Fruit fly (Drosophila melanogaster) whole organism, embryonic: ENCODE results near the gene CG4393.

Experiments
- Abd-B ChIP-seq: fragments of 200-800 bp; sonication (Bioruptor generic); optimal IDR thresholded peaks from 2 replicates; lab custom pipeline; 2018; ENCODE audit warnings: missing biosample characterization, mild to moderate bottlenecking, missing genetic modification characterization, moderate library complexity
- Asciz ChIP-seq: fragments of 200-800 bp; sonication (Bioruptor generic); optimal IDR thresholded peaks from 2 replicates; lab custom pipeline; 2017; ENCODE audit warnings: missing biosample characterization, mild to moderate bottlenecking, missing genetic modification characterization, missing genetic modification reagents
- Bgb ChIP-seq: fragments of 200-800 bp; sonication (Bioruptor generic); IDR thresholded peaks from 2 replicates; pipeline ENCODE4 v1.3.6; 2022; ENCODE audit warnings: missing biosample characterization, missing genetic modification characterization; ENCODE audit not compliant: partially characterized antibody
- CG1024 ChIP-seq: fragments of 200-800 bp; sonication (Bioruptor generic); IDR thresholded peaks from 2 replicates; pipeline ENCODE4 v1.3.6; 2022; ENCODE audit warnings: missing biosample characterization, missing genetic modification characterization
- CG10366 ChIP-seq: fragments of 200-800 bp; sonication (Bioruptor generic); IDR thresholded peaks from 2 replicates; pipeline ENCODE4 v1.3.6; 2022; ENCODE audit warnings: missing biosample characterization, missing genetic modification characterization
- CG10462 ChIP-seq: fragments of 200-800 bp; sonication (Bioruptor generic); optimal IDR thresholded peaks from 2 replicates; lab custom pipeline; 2016; ENCODE audit warnings: missing biosample characterization, missing genetic modification characterization
- CG12391 ChIP-seq: fragments of 200-800 bp; sonication (Bioruptor generic); optimal IDR thresholded peaks from 3 replicates; lab custom pipeline; 2018; ENCODE audit warnings: missing biosample characterization, mild to moderate bottlenecking, missing genetic modification characterization, moderate library complexity
- CG13894 ChIP-seq: fragments of 200-800 bp; sonication (Bioruptor generic); optimal IDR thresholded peaks from 3 replicates; lab custom pipeline; 2018; ENCODE audit warnings: missing biosample characterization, mild to moderate bottlenecking, missing genetic modification characterization, moderate library complexity
- CG1603 ChIP-seq: fragments of 200-800 bp; sonication (Bioruptor generic); optimal IDR thresholded peaks from 2 replicates; lab custom pipeline; 2019; ENCODE audit warnings: missing biosample characterization, mild to moderate bottlenecking, missing genetic modification characterization, moderate library complexity
- CG17328 ChIP-seq: fragments of 200-800 bp; sonication (Bioruptor generic); IDR thresholded peaks from 2 replicates; pipeline ENCODE4 v1.3.6; 2022; ENCODE audit warnings: missing biosample characterization, missing genetic modification characterization
- CG18476 ChIP-seq: fragments of 200-800 bp; sonication (Bioruptor generic); optimal IDR thresholded peaks from 2 replicates; lab custom pipeline; 2016; ENCODE audit warnings: missing biosample characterization, mild to moderate bottlenecking, missing genetic modification characterization
- CG31441 ChIP-seq: fragments of 200-800 bp; sonication (Bioruptor generic); IDR thresholded peaks from 2 replicates; pipeline ENCODE4 v1.3.6; 2022; ENCODE audit warnings: missing biosample characterization, missing genetic modification characterization
- CG3407 ChIP-seq: fragments of 200-800 bp; sonication (Bioruptor generic); optimal IDR thresholded peaks from 2 replicates; lab custom pipeline; 2018; ENCODE audit warnings: missing biosample characterization, mild to moderate bottlenecking, missing genetic modification characterization
- CG34224 ChIP-seq: fragments of 200-800 bp; sonication (Bioruptor generic); IDR thresholded peaks from 3 replicates; pipeline ENCODE4 v1.3.6; 2022; ENCODE audit warnings: missing biosample characterization, missing genetic modification characterization; ENCODE audit not compliant: partially characterized antibody
- CG3838 ChIP-seq: fragments of 200-800 bp; sonication (Bioruptor generic); optimal IDR thresholded peaks from 3 replicates; lab custom pipeline; 2016; ENCODE audit warnings: missing biosample characterization, missing genetic modification characterization
- CG4424 ChIP-seq: fragments of 200-800 bp; sonication (Bioruptor generic); optimal IDR thresholded peaks from 3 replicates; lab custom pipeline; 2016; ENCODE audit warnings: missing biosample characterization, missing genetic modification characterization
- CG5953 ChIP-seq: fragments of 200-800 bp; sonication (Bioruptor generic); IDR thresholded peaks from 2 replicates; pipeline ENCODE4 v1.3.6; 2022; ENCODE audit warnings: missing biosample characterization, missing genetic modification characterization
- CG7786 ChIP-seq: fragments of 200-800 bp; sonication (Bioruptor generic); optimal IDR thresholded peaks from 2 replicates; lab custom pipeline; 2016; ENCODE audit warnings: missing biosample characterization, missing genetic modification characterization
- CG8359 ChIP-seq: fragments of 200-800 bp; sonication (Bioruptor generic); optimal IDR thresholded peaks from 2 replicates; lab custom pipeline; 2017; ENCODE audit warnings: missing biosample characterization, mild to moderate bottlenecking, missing genetic modification characterization, borderline replicate concordance
- CG8478 ChIP-seq: fragments of >200 bp; optimal IDR thresholded peaks from 2 replicates; lab custom pipeline; 2018
- CG8765 ChIP-seq: fragments of 200-800 bp; sonication (Bioruptor generic); IDR thresholded peaks from 2 replicates; pipeline ENCODE4 v1.3.6; 2022; ENCODE audit warnings: missing biosample characterization, missing genetic modification characterization
- Dip3 ChIP-seq: fragments of 200-800 bp; sonication (Bioruptor generic); optimal IDR thresholded peaks from 3 replicates; lab custom pipeline; 2016; ENCODE audit warnings: missing biosample characterization, missing genetic modification characterization
- Dp ChIP-seq: fragments of 200-800 bp; sonication (Bioruptor generic); optimal IDR thresholded peaks from 2 replicates; lab custom pipeline; 2018; ENCODE audit warnings: missing biosample characterization, mild to moderate bottlenecking, missing genetic modification characterization, moderate library complexity
- H15 ChIP-seq: fragments of 200-800 bp; sonication (Bioruptor generic); IDR thresholded peaks from 3 replicates; pipeline ENCODE4 v1.3.6; 2022; ENCODE audit warnings: missing biosample characterization, missing genetic modification characterization
- HLH54F ChIP-seq: fragments of 200-800 bp; sonication (Bioruptor generic); optimal IDR thresholded peaks from 3 replicates; lab custom pipeline; 2016; ENCODE audit warnings: missing biosample characterization, missing genetic modification characterization
- Hsf ChIP-seq: fragments of 200-800 bp; sonication (Bioruptor generic); optimal IDR thresholded peaks from 3 replicates; lab custom pipeline; 2016; ENCODE audit warnings: missing biosample characterization, missing genetic modification characterization
- Lhr ChIP-seq: fragments of 200-800 bp; sonication (Bioruptor generic); optimal IDR thresholded peaks from 3 replicates; lab custom pipeline; 2017; ENCODE audit warnings: mild to moderate bottlenecking, missing biosample characterization, missing genetic modification reagents, missing genetic modification characterization
- MESR4 ChIP-seq: fragments of 200-800 bp; sonication (Bioruptor generic); optimal IDR thresholded peaks from 2 replicates; lab custom pipeline; 2018; ENCODE audit warnings: missing biosample characterization, mild to moderate bottlenecking, missing genetic modification characterization, moderate library complexity
- Myb ChIP-seq: fragments of 200-800 bp; sonication (Bioruptor generic); optimal IDR thresholded peaks from 2 replicates; lab custom pipeline; 2016; ENCODE audit warnings: missing biosample characterization, missing genetic modification characterization
- Neu2 ChIP-seq: fragments of 200-800 bp; sonication (Bioruptor generic); optimal IDR thresholded peaks from 3 replicates; lab custom pipeline; 2016; ENCODE audit warnings: missing biosample characterization, missing genetic modification characterization, borderline replicate concordance
- Six4 ChIP-seq: fragments of 200-800 bp; sonication (Bioruptor generic); optimal IDR thresholded peaks from 2 replicates; lab custom pipeline; 2016; ENCODE audit warnings: missing biosample characterization, missing genetic modification characterization
- YL-1 ChIP-seq: fragments of 200-800 bp; sonication (Bioruptor generic); optimal IDR thresholded peaks from 3 replicates; lab custom pipeline; 2017; ENCODE audit warnings: missing biosample characterization, mild to moderate bottlenecking, missing genetic modification characterization
- btn ChIP-seq: fragments of 200-800 bp; sonication (Bioruptor generic); optimal IDR thresholded peaks from 2 replicates; lab custom pipeline; 2016; ENCODE audit warnings: missing biosample characterization, missing genetic modification characterization
- chm ChIP-seq: fragments of 200-800 bp; sonication (Bioruptor generic); IDR thresholded peaks from 2 replicates; pipeline ENCODE4 v1.3.6; 2022; ENCODE audit warnings: missing biosample characterization, missing genetic modification characterization
- crc ChIP-seq: fragments of 200-800 bp; sonication (Bioruptor generic); optimal IDR thresholded peaks from 2 replicates; lab custom pipeline; 2016; ENCODE audit warnings: missing biosample characterization, missing genetic modification characterization
- cwo ChIP-seq: fragments of 200-800 bp; sonication (Bioruptor generic); optimal IDR thresholded peaks from 3 replicates; lab custom pipeline; 2017; ENCODE audit warnings: missing biosample characterization, missing genetic modification characterization, mild to moderate bottlenecking, moderate library complexity, missing genetic modification reagents
- ems ChIP-seq: fragments of 200-800 bp; sonication (Bioruptor generic); optimal IDR thresholded peaks from 3 replicates; lab custom pipeline; 2016; ENCODE audit warnings: missing biosample characterization, missing genetic modification characterization
- eyg ChIP-seq: fragments of 200-800 bp; sonication (Bioruptor generic); optimal IDR thresholded peaks from 3 replicates; lab custom pipeline; 2016; ENCODE audit warnings: missing biosample characterization, missing genetic modification characterization
- jigr1 ChIP-seq: fragments of 200-800 bp; sonication (Bioruptor generic); IDR thresholded peaks from 3 replicates; pipeline ENCODE4 v1.3.6; 2022; ENCODE audit warnings: missing biosample characterization, missing genetic modification characterization
- mld ChIP-seq: fragments of 200-800 bp; sonication (Bioruptor generic); IDR thresholded peaks from 3 replicates; pipeline ENCODE4 v1.3.6; 2022; ENCODE audit warnings: missing biosample characterization, missing genetic modification characterization; ENCODE audit not compliant: partially characterized antibody
- nerfin-1 ChIP-seq: fragments of 200-800 bp; sonication (Bioruptor generic); optimal IDR thresholded peaks from 3 replicates; lab custom pipeline; 2019; ENCODE audit warnings: missing biosample characterization, mild to moderate bottlenecking, missing genetic modification characterization, moderate library complexity
- otp ChIP-seq: fragments of 200-800 bp; sonication (Bioruptor generic); IDR thresholded peaks from 3 replicates; pipeline ENCODE4, ENCODE4 v1.3.6; 2022; ENCODE audit warnings: missing biosample characterization, missing genetic modification characterization
- row ChIP-seq: fragments of 200-800 bp; sonication (Bioruptor generic); IDR thresholded peaks from 3 replicates; pipeline ENCODE4 v1.3.6; 2022; ENCODE audit warnings: missing biosample characterization, missing genetic modification characterization
- sima ChIP-seq: fragments of 200-800 bp; sonication (Bioruptor generic); optimal IDR thresholded peaks from 2 replicates; lab custom pipeline; 2016; ENCODE audit warnings: missing biosample characterization, missing genetic modification characterization
- sug ChIP-seq: fragments of 200-800 bp; optimal IDR thresholded peaks from 2 replicates; lab custom pipeline; 2019; ENCODE audit warnings: missing biosample characterization, mild to moderate bottlenecking, missing genetic modification characterization, moderate library complexity
- tin ChIP-seq: fragments of 200-800 bp; sonication (Bioruptor generic); optimal IDR thresholded peaks from 3 replicates; lab custom pipeline; 2016; ENCODE audit warnings: missing biosample characterization, missing genetic modification characterization
- tup ChIP-seq: fragments of 200-800 bp; sonication (Bioruptor generic); optimal IDR thresholded peaks from 2 replicates; lab custom pipeline; 2016; ENCODE audit warnings: missing biosample characterization, mild to moderate bottlenecking, missing genetic modification characterization, moderate library complexity
- twi ChIP-seq: fragments of 200-800 bp; optimal IDR thresholded peaks from 2 replicates; lab custom pipeline; 2019; ENCODE audit warnings: missing biosample characterization, mild to moderate bottlenecking, missing genetic modification characterization, moderate library complexity
- vnd ChIP-seq: fragments of 200-800 bp; sonication (Bioruptor generic); IDR thresholded peaks from 3 replicates; pipeline ENCODE4 v1.3.6; 2022; ENCODE audit warnings: missing biosample characterization, missing genetic modification characterization; ENCODE audit not compliant: partially characterized antibody
- vvl ChIP-seq: fragments of 200-800 bp; sonication (Bioruptor generic); IDR thresholded peaks from 2 replicates; pipeline ENCODE4 v1.3.6; 2022; ENCODE audit warnings: missing biosample characterization, missing genetic modification characterization
- wdn ChIP-seq: fragments of 200-800 bp; sonication (Bioruptor generic); IDR thresholded peaks from 2 replicates; pipeline ENCODE4 v1.3.6; 2022; ENCODE audit warnings: missing biosample characterization, missing genetic modification characterization

Gene CG4393

DNA sequence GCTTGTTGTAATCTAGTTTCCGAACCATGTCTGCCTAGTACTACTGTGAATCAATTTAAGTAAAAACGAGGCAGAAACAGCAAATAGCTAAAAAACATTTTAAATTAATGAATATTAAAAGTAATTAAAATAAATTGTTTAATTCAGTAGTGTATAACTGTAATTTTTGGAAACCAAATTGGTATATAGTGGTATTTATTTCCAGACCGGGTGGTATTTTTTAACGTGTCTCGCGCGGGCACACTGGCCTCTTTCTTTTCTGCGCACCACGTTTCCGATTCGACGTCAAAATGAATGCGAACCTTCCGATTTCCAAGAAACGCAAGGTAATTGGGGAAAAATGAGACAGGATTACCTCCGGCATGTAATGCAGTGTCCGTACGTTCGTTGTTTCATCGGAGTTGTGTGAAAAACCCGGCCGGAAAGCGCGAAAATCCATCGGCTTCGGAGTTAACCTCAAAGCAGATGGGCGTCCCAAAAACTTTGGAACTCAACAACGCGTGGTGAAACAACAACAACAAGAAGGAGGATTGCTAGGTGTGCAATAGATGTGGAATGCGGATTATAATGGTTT is 25.9 kb downstream of the CG4393 start, which contains the start of gene RpS3 (continued):
- TF ChIP-seq sug (peak; percentile 36), CG4424 (no peak), eyg (GFP tag; lab: Kevin White, UChicago) (no peak), cwo (GFP tag; lab: Kevin White, UChicago) (no peak), tup (GFP tag; lab: Kevin White, UChicago) (no peak), CG31441 (GFP tag; lab: Robert Waterston, UW) (no peak; the same call in 1 of the 2 replicates), CG17328 (GFP tag; lab: Robert Waterston, UW) (no peak), jigr1 (no peak), tin (GFP tag; lab: Kevin White, UChicago) (no peak), crc (GFP tag; lab: Kevin White, UChicago) (no peak), H15 (GFP tag; lab: Robert Waterston, UW) (no peak), ems (no peak), CG10366 (GFP tag; lab: Robert Waterston, UW) (no peak), vvl (no peak), CG1024 (GFP tag; lab: Robert Waterston, UW) (no peak), Bgb (no peak; the same call in 1 of the 2 replicates), CG34224 (0 out of 3 replicates have a peak, but pooled peaks have one; percentile 23), CG12391 (tag; lab: Kevin White, UChicago) (peak; percentile 56), CG1603 (tag; lab: Kevin White, UChicago) (peak; percentile 12), chm (GFP tag; lab: Robert Waterston, UW) (no peak), Six4 (GFP tag; lab: Kevin White, UChicago) (no peak), nerfin-1 (tag; lab: Kevin White, UChicago) (peak; percentile 69), CG8478 (lab: Kevin White, UChicago) (no peak), CG10462 (GFP tag; lab: Kevin White, UChicago) (no peak), Hsf (GFP tag; lab: Kevin White, UChicago) (no peak), Asciz (GFP tag; lab: Kevin White, UChicago) (peak; percentile 11), CG5953 (GFP tag; lab: Robert Waterston, UW) (no peak), CG8359 (GFP tag; lab: Kevin White, UChicago) (peak; percentile 15), Dp (GFP tag; lab: Kevin White, UChicago) (peak; percentile 31), Lhr (GFP tag; lab: Kevin White, UChicago) (peak; percentile 66), otp (GFP tag; lab: Robert Waterston, UW) (no peak), wdn (GFP tag; lab: Robert Waterston, UW) (no peak), CG3407 (GFP tag; lab: Kevin White, UChicago) (peak; percentile 3), CG7786 (GFP tag; lab: Kevin White, UChicago) (no peak), Abd-B (GFP tag; lab: Kevin White, UChicago) (no peak), Myb (GFP tag; lab: Kevin White, UChicago) (no peak), YL-1 (peak; percentile 99), Dip3 (GFP tag; lab: Kevin White, UChicago) (no peak), sima (no peak), vnd (no peak), row (GFP tag; lab: Robert Waterston, UW) (0 out of 3 replicates have a peak, but pooled peaks have one; percentile 8), CG18476 (no peak), btn (GFP tag; lab: Kevin White, UChicago) (no peak), CG3838 (no peak), HLH54F (GFP tag; lab: Kevin White, UChicago) (no peak), CG8765 (GFP tag; lab: Robert Waterston, UW) (no peak), twi (tag; lab: Kevin White, UChicago) (no peak), mld (GFP tag; lab: Robert Waterston, UW) (no peak), MESR4 (GFP tag; lab: Kevin White, UChicago) (peak; percentile 100), Neu2 (no peak), CG13894 (tag; lab: Kevin White, UChicago) (peak; percentile 30)
